Fruit fly (Drosophila melanogaster): ENCODE data around the gene Hcf.

DNA sequence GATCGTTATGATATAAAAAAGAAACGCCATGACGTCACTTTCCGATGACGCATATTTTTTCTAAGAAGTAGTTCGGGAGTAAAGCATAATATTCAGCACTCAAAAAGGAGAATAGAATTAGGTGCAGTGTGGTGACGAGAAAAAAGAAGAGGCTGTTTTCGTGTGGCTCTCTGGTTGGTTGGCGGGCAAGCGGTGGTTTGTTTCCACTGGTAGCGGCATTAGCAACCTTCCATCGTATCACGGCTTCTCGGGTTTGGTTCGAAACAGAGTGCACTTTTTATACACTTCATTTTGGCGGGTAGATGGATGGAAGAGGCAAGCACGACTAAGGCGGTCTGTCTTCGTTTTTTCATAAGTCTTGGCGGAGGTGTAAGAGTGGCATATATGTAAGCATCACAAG lies 24.8 kb downstream of the Hcf start:
- TF ChIP-seq CG9139 (GFP tag; optimal IDR thresholded peaks at IDR 0.05) (no peak), CG15336 (GFP tag; IDR thresholded peaks at IDR 0.05) (no peak), Eip75B (GFP tag; optimal IDR thresholded peaks at IDR 0.05) (no peak), fd59A (GFP tag; optimal IDR thresholded peaks at IDR 0.05) (no peak), OdsH (GFP tag; optimal IDR thresholded peaks at IDR 0.05) (no peak), CG10631 (GFP tag; optimal IDR thresholded peaks at IDR 0.05) (no peak), esn (GFP tag; optimal IDR thresholded peaks at IDR 0.05) (no peak), CG11294 (GFP tag; IDR thresholded peaks at IDR 0.05) (no peak), CG34406 (GFP tag; optimal IDR thresholded peaks at IDR 0.05) (no peak)

Data from whole organism, prepupa.